Worm (Caenorhabditis elegans) whole organism, L1 larva: ENCODE results near the gene B0507.7.

Experiments
- C04F5.9 ChIP-seq: sonication (generic microtip); optimal IDR thresholded peaks from 2 replicates; lab custom pipeline; 2016; ENCODE audit warnings: missing genetic modification characterization, missing compliant biosample characterization
- C16A3.4 ChIP-seq: fragments of 150-350 bp; optimal IDR thresholded peaks from 2 replicates; lab custom pipeline; 2014; ENCODE audit warnings: missing biosample characterization, missing genetic modification characterization
- aly-2 ChIP-seq: fragments of 150-350 bp; optimal IDR thresholded peaks from 2 replicates; lab custom pipeline; 2014; ENCODE audit warnings: missing biosample characterization, missing genetic modification characterization
- blmp-1 ChIP-seq: fragments of 150-350 bp; optimal IDR thresholded peaks from 2 replicates; lab custom pipeline; 2014; ENCODE audit warnings: missing biosample characterization, missing genetic modification characterization
- ceh-63 ChIP-seq: fragments of 200-800 bp; sonication (Bioruptor generic); optimal IDR thresholded peaks from 2 replicates; lab custom pipeline; 2018; ENCODE audit warnings: mild to moderate bottlenecking, missing genetic modification characterization, missing compliant biosample characterization
- ceh-8 ChIP-seq: fragments of 200-800 bp; sonication (Bioruptor generic); optimal IDR thresholded peaks from 2 replicates; lab custom pipeline; 2018; ENCODE audit warnings: mild to moderate bottlenecking, missing genetic modification characterization, moderate library complexity, missing compliant biosample characterization
- dsc-1 ChIP-seq: sonication (generic microtip); optimal IDR thresholded peaks from 2 replicates; lab custom pipeline; 2016; ENCODE audit warnings: mild to moderate bottlenecking, missing genetic modification characterization, missing compliant biosample characterization
- efl-1 ChIP-seq, 4 experiments: fragments of 150-350 bp; optimal IDR thresholded peaks in 3 of 4; peaks in 1 of 4; 1 replicate in 1 of 4; 2 replicates in 3 of 4; lab custom pipeline; 2014; ENCODE audit warnings: missing biosample characterization in 2 of 4, missing genetic modification characterization in 2 of 4, missing genetic modification reagents in 2 of 4
- egl-13 ChIP-seq: sonication (generic microtip); optimal IDR thresholded peaks from 2 replicates; lab custom pipeline; 2016; ENCODE audit warnings: missing genotype, missing genetic modification reagents, missing genetic modification characterization, missing compliant biosample characterization
- elt-2 ChIP-seq: sonication (generic microtip); optimal IDR thresholded peaks from 2 replicates; lab custom pipeline; 2016; ENCODE audit warnings: missing genetic modification characterization, mild to moderate bottlenecking, inconsistent platforms, missing compliant biosample characterization, missing genetic modification reagents
- fkh-10 ChIP-seq: sonication (generic microtip); optimal IDR thresholded peaks from 2 replicates; lab custom pipeline; 2017; ENCODE audit warnings: missing biosample characterization, missing genetic modification reagents, missing genetic modification characterization
- fkh-8 ChIP-seq: sonication (generic microtip); optimal IDR thresholded peaks from 2 replicates; lab custom pipeline; 2016; ENCODE audit warnings: mild to moderate bottlenecking, missing genetic modification characterization, missing compliant biosample characterization
- hlh-17 ChIP-seq: fragments of 200-800 bp; sonication (Bioruptor generic); optimal IDR thresholded peaks from 2 replicates; lab custom pipeline; 2018; ENCODE audit warnings: missing genetic modification characterization, mild to moderate bottlenecking, missing compliant biosample characterization, moderate library complexity, borderline replicate concordance
- lin-14 ChIP-seq: fragments of 200-800 bp; sonication (Bioruptor generic); optimal IDR thresholded peaks from 2 replicates; lab custom pipeline; 2018; ENCODE audit warnings: mild to moderate bottlenecking, missing genetic modification characterization, moderate library complexity, missing compliant biosample characterization
- lsy-2 ChIP-seq, 2 experiments: fragments of 150-350 bp; optimal IDR thresholded peaks; 2 replicates each; lab custom pipeline; 2014; ENCODE audit warnings: missing biosample characterization in 2 of 2, missing genetic modification characterization in 2 of 2
- mab-9 ChIP-seq: fragments of 200-800 bp; sonication (Bioruptor generic); IDR thresholded peaks from 2 replicates; pipeline ENCODE4 v1.3.6; 2022; ENCODE audit warnings: missing genetic modification reagents, missing genetic modification characterization, missing compliant biosample characterization
- mdl-1 ChIP-seq, 2 experiments: fragments of 150-350 bp; optimal IDR thresholded peaks; 2 replicates each; lab custom pipeline; 2014 to 2017; ENCODE audit warnings: missing biosample characterization in 2 of 2, missing genetic modification characterization in 2 of 2, inconsistent platforms in 1 of 2
- mep-1 ChIP-seq: fragments of 150-350 bp; optimal IDR thresholded peaks from 2 replicates; lab custom pipeline; 2014; ENCODE audit warnings: missing biosample characterization, missing genetic modification characterization
- nhr-11 ChIP-seq: fragments of 150-350 bp; optimal IDR thresholded peaks from 2 replicates; lab custom pipeline; 2014; ENCODE audit warnings: missing biosample characterization, missing genetic modification characterization
- nhr-20 ChIP-seq: sonication (generic microtip); optimal IDR thresholded peaks from 2 replicates; lab custom pipeline; 2016; ENCODE audit warnings: mild to moderate bottlenecking, missing genetic modification characterization, missing compliant biosample characterization
- nhr-28 ChIP-seq: fragments of 150-350 bp; optimal IDR thresholded peaks from 2 replicates; lab custom pipeline; 2014; ENCODE audit warnings: missing biosample characterization, missing genetic modification characterization
- nhr-47 ChIP-seq: sonication (generic microtip); optimal IDR thresholded peaks from 2 replicates; lab custom pipeline; 2016; ENCODE audit warnings: mild to moderate bottlenecking, missing genetic modification characterization, moderate library complexity, missing compliant biosample characterization
- nhr-76 ChIP-seq: sonication (generic microtip); optimal IDR thresholded peaks from 2 replicates; lab custom pipeline; 2017; ENCODE audit warnings: missing biosample characterization, missing genetic modification characterization
- nhr-84 ChIP-seq: sonication (generic microtip); optimal IDR thresholded peaks from 2 replicates; lab custom pipeline; 2017; ENCODE audit warnings: missing biosample characterization, missing genetic modification characterization
- nhr-90 ChIP-seq: sonication (generic microtip); optimal IDR thresholded peaks from 2 replicates; lab custom pipeline; 2016; ENCODE audit warnings: mild to moderate bottlenecking, missing genetic modification characterization, missing compliant biosample characterization; ENCODE audit not compliant: poor library complexity
- pqm-1 ChIP-seq: sonication (generic microtip); optimal IDR thresholded peaks from 3 replicates; lab custom pipeline; 2017; ENCODE audit warnings: missing biosample characterization, missing genetic modification characterization
- tbx-2 ChIP-seq: sonication (generic microtip); optimal IDR thresholded peaks from 2 replicates; lab custom pipeline; 2016; ENCODE audit warnings: missing genetic modification characterization, missing compliant biosample characterization
- unc-62 ChIP-seq: fragments of 150-350 bp; optimal IDR thresholded peaks from 2 replicates; lab custom pipeline; 2014; ENCODE audit warnings: missing biosample characterization, missing genetic modification reagents, missing genetic modification characterization
- unc-86 ChIP-seq: sonication (generic microtip); optimal IDR thresholded peaks from 2 replicates; lab custom pipeline; 2016; ENCODE audit warnings: missing genetic modification characterization, missing compliant biosample characterization
- zip-4 ChIP-seq: fragments of 200-800 bp; sonication (Bioruptor generic); optimal IDR thresholded peaks from 2 replicates; lab custom pipeline; 2018; ENCODE audit warnings: mild to moderate bottlenecking, missing genetic modification characterization, moderate library complexity, missing compliant biosample characterization

B0507.7 gene

ce11 chrV:8802252-8802651 lies 43.7 kb upstream of the B0507.7 start (continued):
- TF ChIP-seq ceh-8: no peak

ce11 chrV:8800978-8801559 lies 42.6 kb upstream of the B0507.7 start, which contains the start of gene magu-2:
magu-2 (minus strand) TSS chrV:8801028.
- TF ChIP-seq mab-9 (GFP tag; lab: Robert Waterston, UW): no peak
- TF ChIP-seq lin-14 (GFP tag; lab: Kevin White, UChicago): peak; percentile 55
- TF ChIP-seq fkh-10 (GFP tag; lab: Kevin White, UChicago): peak; percentile 84

ce11 chrV:8799293-8799812 lies 40.8 kb upstream of the B0507.7 start:
- peak in 1 of 2 experiments; percentile 13 for TF ChIP-seq lsy-2 (tag; optimal IDR thresholded peaks at IDR 0.05; lab: Kevin White, UChicago)
- no peak for TF ChIP-seq dsc-1 (tag; lab: Kevin White, UChicago)
- TF ChIP-seq fkh-8 (tag; lab: Kevin White, UChicago): no peak
- peak; percentile 30 for TF ChIP-seq blmp-1
- peak; percentile 30 for TF ChIP-seq lin-14 (GFP tag; lab: Kevin White, UChicago)
- no peak for TF ChIP-seq unc-86 (tag; lab: Kevin White, UChicago)

ce11 chrV:8798470-8798869 lies 40.0 kb upstream of the B0507.7 start:
- TF ChIP-seq mep-1 (tag; lab: Kevin White, UChicago) (no peak), hlh-17 (no peak)

ce11 chrV:8796889-8797288 lies 38.4 kb upstream of the B0507.7 start:
- TF ChIP-seq nhr-84 (tag; lab: Kevin White, UChicago): no peak
- TF ChIP-seq lin-14 (GFP tag; lab: Kevin White, UChicago): peak; percentile 5
- peak; percentile 28 for TF ChIP-seq dsc-1 (tag; lab: Kevin White, UChicago)
- TF ChIP-seq nhr-20 (tag; lab: Kevin White, UChicago): no peak
- TF ChIP-seq efl-1 (optimal IDR thresholded peaks at IDR 0.05; lab: Kevin White, UChicago): no peak
- peak in 1 of 2 experiments; percentile 49 for TF ChIP-seq efl-1 (GFP tag; optimal IDR thresholded peaks at IDR 0.05 in 1 of 2; lab: Kevin White, UChicago)

- TF ChIP-seq nhr-47 (tag; lab: Kevin White, UChicago) (no peak), efl-1 (optimal IDR thresholded peaks at IDR 0.05; lab: Kevin White, UChicago) (no peak), efl-1 (GFP tag; optimal IDR thresholded peaks at IDR 0.05 in 1 of 2; lab: Kevin White, UChicago) (peak in 1 of 2 experiments; percentile 75)
These were observed 37.7 kb upstream of the B0507.7 start for ce11 chrV:8796246-8796645.

ce11 chrV:8795499-8795898 lies 37.0 kb upstream of the B0507.7 start:
- TF ChIP-seq aly-2 (tag; lab: Kevin White, UChicago): no peak
- TF ChIP-seq lin-14 (GFP tag; lab: Kevin White, UChicago): peak; percentile 1
- no peak for TF ChIP-seq efl-1 (optimal IDR thresholded peaks at IDR 0.05; lab: Kevin White, UChicago)
- peak in 1 of 2 experiments; percentile 3 for TF ChIP-seq efl-1 (GFP tag; optimal IDR thresholded peaks at IDR 0.05 in 1 of 2; lab: Kevin White, UChicago)
- TF ChIP-seq nhr-84 (tag; lab: Kevin White, UChicago): no peak
- TF ChIP-seq mab-9 (GFP tag; lab: Robert Waterston, UW): no peak
- peak; percentile 12 for TF ChIP-seq pqm-1 (tag; lab: Kevin White, UChicago)
- no peak for TF ChIP-seq C16A3.4
- no peak for TF ChIP-seq hlh-17
- peak; percentile 55 for TF ChIP-seq elt-2 (tag; lab: Kevin White, UChicago)

ce11 chrV:8792814-8793213 lies 34.3 kb upstream of the B0507.7 start:
- TF ChIP-seq nhr-90 (tag; lab: Kevin White, UChicago) (no peak), mdl-1 (tag; optimal IDR thresholded peaks at IDR 0.05; lab: Kevin White, UChicago) (no peak), fkh-10 (GFP tag; lab: Kevin White, UChicago) (no peak), nhr-47 (tag; lab: Kevin White, UChicago) (no peak), nhr-20 (tag; lab: Kevin White, UChicago) (no peak), zip-4 (GFP tag; lab: Kevin White, UChicago) (no peak), egl-13 (no peak), nhr-28 (no peak), lin-14 (GFP tag; lab: Kevin White, UChicago) (no peak), elt-2 (tag; lab: Kevin White, UChicago) (no peak), ceh-63 (no peak), tbx-2 (no peak), efl-1 (optimal IDR thresholded peaks at IDR 0.05; lab: Kevin White, UChicago) (no peak), efl-1 (GFP tag; optimal IDR thresholded peaks at IDR 0.05 in 1 of 2; lab: Kevin White, UChicago) (no peak), nhr-76 (tag; lab: Kevin White, UChicago) (no peak), unc-62 (no peak), nhr-11 (tag; lab: Kevin White, UChicago) (no peak), C04F5.9 (no peak)
